Fruit fly (Drosophila melanogaster) whole organism, pupa: ENCODE measurements around the gene rpk.

ENCODE experiments used
- CG10348 ChIP-seq: fragments of 200-800 bp; sonication (Bioruptor generic); IDR thresholded peaks from 2 replicates; pipeline ENCODE4 v1.3.6; 2022; ENCODE audit warnings: missing biosample characterization, missing genetic modification characterization
- CG12605 ChIP-seq: fragments of 200-800 bp; sonication (Bioruptor generic); IDR thresholded peaks from 2 replicates; pipeline ENCODE4 v1.3.6; 2022; ENCODE audit warnings: missing biosample characterization, missing genetic modification characterization
- CG13204 ChIP-seq: fragments of 200-800 bp; sonication (Bioruptor generic); optimal IDR thresholded peaks from 2 replicates; lab custom pipeline; 2018; ENCODE audit warnings: missing biosample characterization, mild to moderate bottlenecking, missing genetic modification characterization, moderate library complexity
- CG14655 ChIP-seq: fragments of 200-800 bp; sonication (Bioruptor generic); optimal IDR thresholded peaks from 3 replicates; lab custom pipeline; 2017; ENCODE audit warnings: mild to moderate bottlenecking, missing biosample characterization, missing genetic modification reagents, missing genetic modification characterization
- CG15710 ChIP-seq: fragments of 200-800 bp; sonication (Bioruptor generic); optimal IDR thresholded peaks from 2 replicates; lab custom pipeline; 2018; ENCODE audit warnings: missing biosample characterization, mild to moderate bottlenecking, missing genetic modification characterization, moderate library complexity
- CG17806 ChIP-seq: fragments of 200-800 bp; sonication (Bioruptor generic); optimal IDR thresholded peaks from 2 replicates; lab custom pipeline; 2018; ENCODE audit warnings: missing biosample characterization, mild to moderate bottlenecking, missing genetic modification characterization, moderate library complexity
- CG32121 ChIP-seq: fragments of 200-800 bp; sonication (Bioruptor generic); IDR thresholded peaks from 2 replicates; pipeline ENCODE4 v1.3.6; 2022; ENCODE audit warnings: missing biosample characterization, missing genetic modification characterization
- CG34367 ChIP-seq: fragments of 200-800 bp; sonication (Bioruptor generic); optimal IDR thresholded peaks from 2 replicates; lab custom pipeline; 2018; ENCODE audit warnings: missing biosample characterization, mild to moderate bottlenecking, missing genetic modification characterization
- CG4496 ChIP-seq: fragments of 200-800 bp; sonication (Bioruptor generic); IDR thresholded peaks from 3 replicates; pipeline ENCODE4 v1.3.6; 2022; ENCODE audit warnings: missing biosample characterization, missing genetic modification characterization
- CG8159 ChIP-seq: fragments of 200-800 bp; sonication (Bioruptor generic); optimal IDR thresholded peaks from 3 replicates; lab custom pipeline; 2018; ENCODE audit warnings: missing biosample characterization, mild to moderate bottlenecking, missing genetic modification characterization, moderate library complexity
- CG8301 ChIP-seq: fragments of 200-800 bp; sonication (Bioruptor generic); optimal IDR thresholded peaks from 2 replicates; lab custom pipeline; 2018; ENCODE audit warnings: missing biosample characterization, mild to moderate bottlenecking, missing genetic modification characterization
- CG9948 ChIP-seq: fragments of 200-800 bp; sonication (Bioruptor generic); optimal IDR thresholded peaks from 2 replicates; lab custom pipeline; 2018; ENCODE audit warnings: missing biosample characterization, mild to moderate bottlenecking, missing genetic modification characterization, moderate library complexity
- D1 ChIP-seq: fragments of 200-800 bp; sonication (Bioruptor generic); optimal IDR thresholded peaks from 2 replicates; lab custom pipeline; 2018; ENCODE audit warnings: missing biosample characterization, mild to moderate bottlenecking, missing genetic modification characterization, moderate library complexity
- EcR ChIP-seq: fragments of 200-800 bp; sonication (Bioruptor generic); optimal IDR thresholded peaks from 3 replicates; lab custom pipeline; 2019; ENCODE audit warnings: missing biosample characterization, missing genetic modification characterization, mild to moderate bottlenecking, moderate library complexity, missing genetic modification reagents
- Ets98B ChIP-seq: fragments of 200-800 bp; sonication (Bioruptor generic); IDR thresholded peaks from 2 replicates; pipeline ENCODE4 v1.3.6; 2022; ENCODE audit warnings: missing biosample characterization, missing genetic modification characterization
- Pif1A ChIP-seq: fragments of 200-800 bp; sonication (Bioruptor generic); optimal IDR thresholded peaks from 3 replicates; lab custom pipeline; 2016; ENCODE audit warnings: missing biosample characterization, missing genetic modification characterization
- Pif1B ChIP-seq: fragments of 200-800 bp; sonication (Bioruptor generic); optimal IDR thresholded peaks from 3 replicates; lab custom pipeline; 2016; ENCODE audit warnings: missing biosample characterization, missing genetic modification characterization
- Snoo ChIP-seq: fragments of 200-800 bp; sonication (Bioruptor generic); optimal IDR thresholded peaks from 3 replicates; lab custom pipeline; 2017; ENCODE audit warnings: missing biosample characterization, mild to moderate bottlenecking, missing genetic modification characterization, inconsistent platforms
- fd96Ca ChIP-seq: fragments of 200-800 bp; sonication (Bioruptor generic); IDR thresholded peaks from 3 replicates; pipeline ENCODE4 v1.3.6; 2022; ENCODE audit warnings: missing biosample characterization, missing genetic modification characterization
- gl ChIP-seq: fragments of 200-800 bp; sonication (Bioruptor generic); optimal IDR thresholded peaks from 2 replicates; lab custom pipeline; 2018; ENCODE audit warnings: missing biosample characterization, mild to moderate bottlenecking, missing genetic modification characterization
- rn ChIP-seq: fragments of 200-800 bp; sonication (Bioruptor generic); IDR thresholded peaks from 2 replicates; pipeline ENCODE4 v1.3.6; 2022; ENCODE audit warnings: missing biosample characterization, missing genetic modification characterization

rpk gene

dm6 chr3R:4632639-4633038, 13.1 kb upstream of the rpk start:
- TF ChIP-seq CG4496 (GFP tag; lab: Robert Waterston, UW) = no peak
- no peak for TF ChIP-seq CG13204 (GFP tag; lab: Kevin White, UChicago)
- TF ChIP-seq Ets98B = no peak
- no peak for TF ChIP-seq CG9948 (tag; lab: Kevin White, UChicago)
- TF ChIP-seq Snoo (tag; lab: Kevin White, UChicago) = no peak
- TF ChIP-seq D1 (tag; lab: Kevin White, UChicago) = no peak
- TF ChIP-seq CG15710 (tag; lab: Kevin White, UChicago) = no peak
- TF ChIP-seq Pif1A (GFP tag; lab: Kevin White, UChicago) = no peak
- TF ChIP-seq CG34367 (tag; lab: Kevin White, UChicago) = no peak
- no peak for TF ChIP-seq gl (tag; lab: Kevin White, UChicago)
- TF ChIP-seq CG32121 = no peak
- no peak for TF ChIP-seq CG12605 (GFP tag; lab: Robert Waterston, UW)
- TF ChIP-seq rn = no peak
- TF ChIP-seq CG14655 (GFP tag; lab: Kevin White, UChicago) = no peak
- no peak for TF ChIP-seq EcR (GFP tag; lab: Kevin White, UChicago)
- no peak for TF ChIP-seq CG17806
- TF ChIP-seq CG8159 (tag; lab: Kevin White, UChicago) = no peak
- no peak for TF ChIP-seq fd96Ca (GFP tag; lab: Robert Waterston, UW)

- TF ChIP-seq CG15710 (tag; lab: Kevin White, UChicago) = no peak
- TF ChIP-seq fd96Ca (GFP tag; lab: Robert Waterston, UW) = no peak
- TF ChIP-seq CG9948 (tag; lab: Kevin White, UChicago) = no peak
- TF ChIP-seq CG34367 (tag; lab: Kevin White, UChicago) = no peak
- TF ChIP-seq, all 21 proteins: peak for 0
Observed at dm6 chr3R:4634337-4634914, 11.4 kb upstream of the rpk start.

DNA sequence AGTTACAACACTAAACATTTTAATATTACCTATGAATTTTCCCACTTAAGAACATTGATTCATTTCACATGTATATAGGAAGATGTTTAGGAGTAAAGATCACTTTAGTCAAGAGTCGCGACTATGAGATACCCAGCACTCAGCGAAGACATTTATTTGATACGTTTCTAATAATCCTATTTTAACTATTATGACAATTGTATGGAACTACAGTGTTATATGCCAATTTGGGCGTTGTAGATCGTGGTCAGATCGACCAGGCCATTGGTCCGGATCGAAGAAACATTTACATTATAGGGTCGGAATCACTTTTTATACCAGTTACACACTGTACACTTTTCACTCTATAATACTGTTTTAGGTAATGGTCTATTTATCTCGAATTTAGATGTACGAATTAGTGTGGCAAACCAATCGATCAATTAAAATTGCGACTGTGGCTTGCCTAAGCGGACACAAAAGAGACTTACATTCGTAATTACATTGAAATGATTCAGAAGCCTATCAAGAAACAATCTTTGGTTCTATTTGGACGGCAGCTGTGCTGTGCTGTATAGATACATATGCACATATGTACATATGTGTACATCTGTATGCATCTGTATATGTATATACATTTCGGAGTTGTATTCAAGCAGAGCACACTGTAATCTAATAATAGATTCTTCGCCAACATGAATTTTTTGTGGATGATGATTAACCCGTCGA, 5.1 kb upstream of the rpk start:
- TF ChIP-seq CG12605 (GFP tag; lab: Robert Waterston, UW) = no peak
- TF ChIP-seq Pif1B (GFP tag; lab: Kevin White, UChicago) = no peak
- no peak for TF ChIP-seq CG4496 (GFP tag; lab: Robert Waterston, UW)
- no peak for TF ChIP-seq Ets98B
- no peak for TF ChIP-seq EcR (GFP tag; lab: Kevin White, UChicago)
- TF ChIP-seq rn = no peak
- no peak for TF ChIP-seq CG32121

- no peak for TF ChIP-seq CG17806
- no peak for TF ChIP-seq CG34367 (tag; lab: Kevin White, UChicago)
- no peak for TF ChIP-seq D1 (tag; lab: Kevin White, UChicago)
- no peak for TF ChIP-seq CG8159 (tag; lab: Kevin White, UChicago)
- TF ChIP-seq Pif1A (GFP tag; lab: Kevin White, UChicago) = no peak
- no peak for TF ChIP-seq rn
- TF ChIP-seq CG32121 = no peak
- no peak for TF ChIP-seq Pif1B (GFP tag; lab: Kevin White, UChicago)
- no peak for TF ChIP-seq CG8301 (tag; lab: Kevin White, UChicago)
- TF ChIP-seq CG9948 (tag; lab: Kevin White, UChicago) = no peak
- TF ChIP-seq CG14655 (GFP tag; lab: Kevin White, UChicago) = no peak
- no peak for TF ChIP-seq Ets98B
- no peak for TF ChIP-seq CG13204 (GFP tag; lab: Kevin White, UChicago)
- no peak for TF ChIP-seq gl (tag; lab: Kevin White, UChicago)
- TF ChIP-seq EcR (GFP tag; lab: Kevin White, UChicago) = no peak
- no peak for TF ChIP-seq fd96Ca (GFP tag; lab: Robert Waterston, UW)
- no peak for TF ChIP-seq CG12605 (GFP tag; lab: Robert Waterston, UW)
- no peak for TF ChIP-seq CG10348
- TF ChIP-seq CG4496 (GFP tag; lab: Robert Waterston, UW) = no peak
- TF ChIP-seq, all 21 proteins: peak for 0
Observed at dm6 chr3R:4641254-4641573, 4.6 kb upstream of the rpk start.

dm6 chr3R:4641616-4642102, 4.1 kb upstream of the rpk start, which contains the start of the genes CG9775, MED31 and slx1:
TSS of gene CG9775 (minus strand) at chr3R:4641838.
TSS of gene MED31 (plus strand) at chr3R:4641963.
TSS of gene slx1 (plus strand) at chr3R:4641963.
- no peak for TF ChIP-seq gl (tag; lab: Kevin White, UChicago)
- no peak for TF ChIP-seq EcR (GFP tag; lab: Kevin White, UChicago)
- peak; percentile 81 for TF ChIP-seq CG17806
- TF ChIP-seq CG9948 (tag; lab: Kevin White, UChicago) = peak; percentile 75
- peak; percentile 76 for TF ChIP-seq CG8301 (tag; lab: Kevin White, UChicago)
- peak; percentile 74 for TF ChIP-seq Snoo (tag; lab: Kevin White, UChicago)
- peak; percentile 29 for TF ChIP-seq Pif1B (GFP tag; lab: Kevin White, UChicago)
- TF ChIP-seq D1 (tag; lab: Kevin White, UChicago) = peak; percentile 20
- peak; percentile 49 for TF ChIP-seq Pif1A (GFP tag; lab: Kevin White, UChicago)
- TF ChIP-seq CG15710 (tag; lab: Kevin White, UChicago) = peak; percentile 78
- TF ChIP-seq CG12605 (GFP tag; lab: Robert Waterston, UW) = no peak
- TF ChIP-seq CG13204 (GFP tag; lab: Kevin White, UChicago) = no peak
- no peak for TF ChIP-seq CG10348
- TF ChIP-seq CG32121 = peak; percentile 84
- TF ChIP-seq fd96Ca (GFP tag; lab: Robert Waterston, UW) = no peak
- TF ChIP-seq Ets98B = peak; percentile 75
- peak; percentile 80 for TF ChIP-seq CG4496 (GFP tag; lab: Robert Waterston, UW)
- peak; percentile 76 for TF ChIP-seq rn
- no peak for TF ChIP-seq CG14655 (GFP tag; lab: Kevin White, UChicago)
- peak; percentile 84 for TF ChIP-seq CG8159 (tag; lab: Kevin White, UChicago)
- TF ChIP-seq CG34367 (tag; lab: Kevin White, UChicago) = peak; percentile 62
